Worm (Caenorhabditis elegans) whole organism, L4 larva: ENCODE measurements around the gene dex-1.

ENCODE experiments used
- F26F4.8 ChIP-seq: fragments of 200-800 bp; sonication (Bioruptor generic); conservative IDR thresholded peaks from 2 replicates; pipeline ENCODE4 v1.3.6; 2022; ENCODE audit warnings: missing genetic modification characterization, missing compliant biosample characterization
- F37D6.2 ChIP-seq: sonication (generic microtip); optimal IDR thresholded peaks from 2 replicates; lab custom pipeline; 2016; ENCODE audit warnings: mild to moderate bottlenecking, missing genetic modification characterization, missing compliant biosample characterization
- F49E8.2 ChIP-seq: sonication (generic microtip); optimal IDR thresholded peaks from 2 replicates; lab custom pipeline; 2016; ENCODE audit warnings: missing compliant biosample characterization, mild to moderate bottlenecking, missing genetic modification characterization, borderline replicate concordance
- R02D3.7 ChIP-seq: fragments of 150-350 bp; sonication (generic microtip); optimal IDR thresholded peaks from 3 replicates; lab custom pipeline; 2014; ENCODE audit warnings: missing biosample characterization, missing genetic modification characterization
- T20F7.1 ChIP-seq: fragments of 200-800 bp; sonication (Bioruptor generic); optimal IDR thresholded peaks from 2 replicates; lab custom pipeline; 2018; ENCODE audit warnings: mild to moderate bottlenecking, missing genetic modification characterization, missing compliant biosample characterization
- T26A8.4 ChIP-seq: fragments of 200-800 bp; sonication (Bioruptor generic); IDR thresholded peaks from 2 replicates; pipeline ENCODE4 v1.3.6; 2022; ENCODE audit warnings: missing genetic modification characterization, missing compliant biosample characterization
- Y105C5A.15 ChIP-seq: fragments of 200-800 bp; sonication (Bioruptor generic); IDR thresholded peaks from 2 replicates; pipeline ENCODE4 v1.3.6; 2022; ENCODE audit warnings: missing genetic modification characterization, missing compliant biosample characterization
- Y75B8A.6 ChIP-seq: fragments of 200-800 bp; sonication (Bioruptor generic); IDR thresholded peaks from 2 replicates; pipeline ENCODE4 v1.3.6; 2022; ENCODE audit warnings: missing genetic modification reagents, missing genetic modification characterization, missing compliant biosample characterization
- aha-1 ChIP-seq: fragments of 150-350 bp; peaks from one replicate; lab custom pipeline; 2014; ENCODE audit warnings: missing biosample characterization, missing genetic modification characterization
- aly-2 ChIP-seq: sonication (generic microtip); optimal IDR thresholded peaks from 2 replicates; lab custom pipeline; 2018; ENCODE audit warnings: missing biosample characterization, missing genetic modification characterization
- ama-1 ChIP-seq: fragments of 150-350 bp; optimal IDR thresholded peaks from 2 replicates; lab custom pipeline; 2014; ENCODE audit warnings: inconsistent platforms, mixed read lengths
- arid-1 ChIP-seq: fragments of 200-800 bp; sonication (Bioruptor generic); conservative IDR thresholded peaks from 2 replicates; pipeline ENCODE4 v1.3.6; 2022; ENCODE audit warnings: missing genetic modification reagents, missing genetic modification characterization, missing compliant biosample characterization
- attf-4 ChIP-seq: sonication (generic microtip); optimal IDR thresholded peaks from 3 replicates; lab custom pipeline; 2017; ENCODE audit warnings: missing biosample characterization, missing genetic modification characterization
- ceh-28 ChIP-seq: fragments of 150-350 bp; optimal IDR thresholded peaks from 2 replicates; lab custom pipeline; 2014; ENCODE audit warnings: missing biosample characterization, missing genetic modification reagents, missing genetic modification characterization
- ceh-32 ChIP-seq: sonication (generic microtip); optimal IDR thresholded peaks from 2 replicates; lab custom pipeline; 2016; ENCODE audit warnings: mild to moderate bottlenecking, missing genetic modification characterization, missing compliant biosample characterization; ENCODE audit not compliant: poor library complexity
- ceh-82 ChIP-seq: sonication (generic microtip); optimal IDR thresholded peaks from 2 replicates; lab custom pipeline; 2017; ENCODE audit warnings: missing biosample characterization, missing genetic modification characterization
- ces-1 ChIP-seq: fragments of 150-350 bp; sonication (generic microtip); optimal IDR thresholded peaks from 4 replicates; lab custom pipeline; 2014; ENCODE audit warnings: missing biosample characterization, missing genetic modification reagents, missing genetic modification characterization
- ctbp-1 ChIP-seq: fragments of 200-800 bp; sonication (Bioruptor generic); IDR thresholded peaks from 2 replicates; pipeline ENCODE4 v1.3.6; 2022; ENCODE audit warnings: missing genetic modification reagents, missing genetic modification characterization, missing compliant biosample characterization
- daf-12 ChIP-seq: fragments of 150-350 bp; optimal IDR thresholded peaks from 2 replicates; lab custom pipeline; 2014; ENCODE audit warnings: missing biosample characterization, missing genetic modification reagents, missing genetic modification characterization
- dmd-6 ChIP-seq: fragments of 200-800 bp; sonication (Bioruptor generic); IDR thresholded peaks from 2 replicates; pipeline ENCODE4 v1.3.6; 2022; ENCODE audit warnings: missing genetic modification reagents, missing genetic modification characterization, missing compliant biosample characterization
- dmd-9 ChIP-seq: fragments of 200-800 bp; sonication (Bioruptor generic); IDR thresholded peaks from 2 replicates; pipeline ENCODE4 v1.3.6; 2022; ENCODE audit warnings: missing genetic modification reagents, missing genetic modification characterization, missing compliant biosample characterization
- duxl-1 ChIP-seq: sonication (generic microtip); optimal IDR thresholded peaks from 2 replicates; lab custom pipeline; 2016; ENCODE audit warnings: mild to moderate bottlenecking, missing genetic modification characterization, moderate library complexity, missing compliant biosample characterization; ENCODE audit not compliant: poor library complexity
- dve-1 ChIP-seq: sonication (generic microtip); optimal IDR thresholded peaks from 2 replicates; lab custom pipeline; 2017; ENCODE audit warnings: antibody characterized with exemption, mild to moderate bottlenecking, missing genetic modification characterization, missing compliant biosample characterization; ENCODE audit not compliant: insufficient read depth
- fkh-10 ChIP-seq: fragments of 150-350 bp; optimal IDR thresholded peaks from 2 replicates; lab custom pipeline; 2014; ENCODE audit warnings: missing biosample characterization, missing genetic modification reagents, missing genetic modification characterization
- hlh-11 ChIP-seq: fragments of 200-800 bp; sonication (Bioruptor generic); optimal IDR thresholded peaks from 2 replicates; lab custom pipeline; 2018; ENCODE audit warnings: mild to moderate bottlenecking, missing genetic modification characterization, missing compliant biosample characterization
- lim-7 ChIP-seq: fragments of 200-800 bp; sonication (Bioruptor generic); IDR thresholded peaks from 2 replicates; pipeline ENCODE4 v1.3.6; 2022; ENCODE audit warnings: missing genetic modification characterization, missing compliant biosample characterization
- lin-1 ChIP-seq: fragments of 200-800 bp; sonication (Bioruptor generic); IDR thresholded peaks from 2 replicates; pipeline ENCODE4 v1.3.6; 2022; ENCODE audit warnings: missing genetic modification reagents, missing genetic modification characterization, missing compliant biosample characterization
- lin-13 ChIP-seq: fragments of 150-350 bp; optimal IDR thresholded peaks from 2 replicates; lab custom pipeline; 2014; ENCODE audit warnings: missing biosample characterization, missing genetic modification reagents, missing genetic modification characterization
- lin-15B ChIP-seq: fragments of 150-350 bp; sonication (generic microtip); optimal IDR thresholded peaks from 3 replicates; lab custom pipeline; 2014; ENCODE audit warnings: missing biosample characterization, missing genetic modification characterization
- lin-29 ChIP-seq: fragments of 200-800 bp; sonication (Bioruptor generic); IDR thresholded peaks from 2 replicates; pipeline ENCODE4 v1.3.6; 2022; ENCODE audit warnings: missing genetic modification reagents, missing genetic modification characterization, missing compliant biosample characterization
- lin-39 ChIP-seq: fragments of 150-350 bp; optimal IDR thresholded peaks from 2 replicates; lab custom pipeline; 2014; ENCODE audit warnings: missing biosample characterization, missing genetic modification reagents, missing genetic modification characterization
- madf-9 ChIP-seq: fragments of 200-800 bp; sonication (Bioruptor generic); conservative IDR thresholded peaks from 2 replicates; pipeline ENCODE4 v1.3.6; 2022; ENCODE audit warnings: missing genetic modification reagents, missing genetic modification characterization, missing compliant biosample characterization
- mep-1 ChIP-seq: fragments of 150-350 bp; sonication (generic microtip); optimal IDR thresholded peaks from 3 replicates; lab custom pipeline; 2014; ENCODE audit warnings: missing biosample characterization, missing genetic modification characterization
- mxl-2 ChIP-seq: fragments of 200-800 bp; sonication (Bioruptor generic); conservative IDR thresholded peaks from 2 replicates; pipeline ENCODE4 v1.3.6; 2022; ENCODE audit warnings: missing genetic modification reagents, missing genetic modification characterization, missing compliant biosample characterization
- mxl-3 ChIP-seq: fragments of 200-800 bp; sonication (Bioruptor generic); optimal IDR thresholded peaks from 2 replicates; lab custom pipeline; 2018; ENCODE audit warnings: mild to moderate bottlenecking, missing genetic modification characterization, missing compliant biosample characterization
- nhr-10 ChIP-seq: fragments of 150-350 bp; optimal IDR thresholded peaks from 2 replicates; lab custom pipeline; 2014; ENCODE audit warnings: missing biosample characterization, missing genetic modification characterization
- nhr-237 ChIP-seq: sonication (generic microtip); optimal IDR thresholded peaks from 2 replicates; lab custom pipeline; 2017; ENCODE audit warnings: missing biosample characterization, missing genetic modification characterization
- nhr-28 ChIP-seq: fragments of 150-350 bp; optimal IDR thresholded peaks from 2 replicates; lab custom pipeline; 2014; ENCODE audit warnings: missing biosample characterization, missing genetic modification characterization
- nhr-42 ChIP-seq: fragments of 200-800 bp; sonication (Bioruptor generic); IDR thresholded peaks from 2 replicates; pipeline ENCODE4 v1.3.6; 2022; ENCODE audit warnings: missing genetic modification characterization, missing compliant biosample characterization
- nhr-6 ChIP-seq: fragments of 150-350 bp; optimal IDR thresholded peaks from 2 replicates; lab custom pipeline; 2014; ENCODE audit warnings: missing biosample characterization, missing genetic modification characterization
- pha-4 ChIP-seq, 2 experiments: fragments of 150-350 bp in 1 of 2; fragments of 200-800 bp in 1 of 2; sonication (Bioruptor generic) in 1 of 2; IDR thresholded peaks in 1 of 2; optimal IDR thresholded peaks in 1 of 2; 2 replicates each; pipeline versions ENCODE4 v1.3.6 to Lab custom; 2014 to 2022; ENCODE audit warnings: missing genetic modification characterization in 2 of 2, missing genetic modification reagents in 2 of 2, missing biosample characterization in 1 of 2, missing compliant biosample characterization in 1 of 2
- pqm-1 ChIP-seq: sonication (generic microtip); optimal IDR thresholded peaks from 2 replicates; lab custom pipeline; 2017; ENCODE audit warnings: missing biosample characterization, missing genetic modification characterization
- sdz-12 ChIP-seq: fragments of 200-800 bp; sonication (Bioruptor generic); optimal IDR thresholded peaks from 2 replicates; lab custom pipeline; 2018; ENCODE audit warnings: mild to moderate bottlenecking, missing genetic modification characterization, missing compliant biosample characterization
- skn-1 ChIP-seq: fragments of 150-350 bp; optimal IDR thresholded peaks from 2 replicates; lab custom pipeline; 2014; ENCODE audit warnings: missing biosample characterization, missing genetic modification characterization
- snpc-4 ChIP-seq: fragments of 150-350 bp; optimal IDR thresholded peaks from 2 replicates; lab custom pipeline; 2014; ENCODE audit warnings: missing biosample characterization, missing genetic modification characterization
- spr-1 ChIP-seq: sonication (generic microtip); optimal IDR thresholded peaks from 2 replicates; lab custom pipeline; 2016; ENCODE audit warnings: mild to moderate bottlenecking, missing genetic modification characterization, missing compliant biosample characterization
- spr-3 ChIP-seq: fragments of 200-800 bp; sonication (Bioruptor generic); optimal IDR thresholded peaks from 2 replicates; lab custom pipeline; 2018; ENCODE audit warnings: mild to moderate bottlenecking, missing genetic modification characterization, missing compliant biosample characterization
- tra-1 ChIP-seq: fragments of 200-800 bp; sonication (Bioruptor generic); IDR thresholded peaks from 2 replicates; pipeline ENCODE4 v1.3.6; 2022; ENCODE audit warnings: missing genetic modification reagents, missing genetic modification characterization, missing compliant biosample characterization
- unc-39 ChIP-seq: sonication (generic microtip); optimal IDR thresholded peaks from 2 replicates; lab custom pipeline; 2017; ENCODE audit warnings: missing biosample characterization, missing genetic modification characterization
- vab-7 ChIP-seq: fragments of 200-800 bp; sonication (Bioruptor generic); IDR thresholded peaks from 2 replicates; pipeline ENCODE4 v1.3.6; 2022; ENCODE audit warnings: missing genetic modification reagents, missing genetic modification characterization, missing compliant biosample characterization
- zip-2 ChIP-seq: fragments of 150-350 bp; optimal IDR thresholded peaks from 2 replicates; lab custom pipeline; 2014; ENCODE audit warnings: missing biosample characterization, missing genetic modification characterization

dex-1 gene

ce11 chrIII:5557246-5557819 lies 31.4 kb downstream of the dex-1 start, which contains the start of gene rpc-2 (continued):
- no peak for TF ChIP-seq fkh-10
- no peak for TF ChIP-seq nhr-28 (tag; lab: Kevin White, UChicago)
- no peak for TF ChIP-seq nhr-10 (tag; lab: Kevin White, UChicago)
- no peak for TF ChIP-seq skn-1 (tag; lab: Kevin White, UChicago)
- peak; percentile 66 for TF ChIP-seq aha-1 (tag; lab: Kevin White, UChicago)
- TF ChIP-seq lin-15B (tag; lab: Kevin White, UChicago): no peak
- TF ChIP-seq Y75B8A.6: peak; percentile 16; the same call in 1 of the 2 replicates
- TF ChIP-seq duxl-1: no peak
- TF ChIP-seq nhr-6 (tag; lab: Kevin White, UChicago): no peak
- TF ChIP-seq ceh-32 (tag; lab: Kevin White, UChicago): no peak
- TF ChIP-seq daf-12 (tag; lab: Kevin White, UChicago): no peak
- TF ChIP-seq F26F4.8: no peak
- TF ChIP-seq lim-7 (GFP tag; lab: Robert Waterston, UW): peak; percentile 18; the same call in 1 of the 2 replicates
- no peak for TF ChIP-seq mxl-2
- TF ChIP-seq spr-1: peak; percentile 24
- TF ChIP-seq F49E8.2: no peak
- no peak for TF ChIP-seq ctbp-1 (GFP tag; lab: Robert Waterston, UW)
- no peak for TF ChIP-seq nhr-237
- TF ChIP-seq lin-1 (GFP tag; lab: Robert Waterston, UW): no peak
- TF ChIP-seq lin-39 (tag; lab: Kevin White, UChicago): no peak
- no peak for TF ChIP-seq unc-39 (tag; lab: Kevin White, UChicago)
- TF ChIP-seq T26A8.4 (GFP tag; lab: Robert Waterston, UW): peak; percentile 52; the same call in 1 of the 2 replicates
- TF ChIP-seq dve-1 (tag; lab: Kevin White, UChicago): no peak
- no peak for TF ChIP-seq dmd-9 (GFP tag; lab: Robert Waterston, UW)
- TF ChIP-seq hlh-11 (tag; lab: Kevin White, UChicago): no peak
- TF ChIP-seq spr-3 (GFP tag; lab: Kevin White, UChicago): no peak
- no peak for TF ChIP-seq attf-4 (tag; lab: Kevin White, UChicago)
- no peak for TF ChIP-seq mxl-3 (GFP tag; lab: Kevin White, UChicago)
- TF ChIP-seq arid-1 (GFP tag; lab: Robert Waterston, UW): peak; percentile 69; the same call in 1 of the 2 replicates
- TF ChIP-seq nhr-42 (GFP tag; lab: Robert Waterston, UW): no peak
- no peak for TF ChIP-seq vab-7 (GFP tag; lab: Robert Waterston, UW)
- no peak for TF ChIP-seq R02D3.7 (tag; lab: Kevin White, UChicago)
- peak; percentile 33 for TF ChIP-seq ama-1 (lab: Kevin White, UChicago)
- no peak for TF ChIP-seq pqm-1 (tag; lab: Kevin White, UChicago)
- TF ChIP-seq ceh-28 (tag; lab: Kevin White, UChicago): no peak
- no peak for TF ChIP-seq Y105C5A.15 (GFP tag; lab: Robert Waterston, UW)
- no peak for TF ChIP-seq ces-1 (GFP tag; lab: Kevin White, UChicago)
- TF ChIP-seq pha-4 (GFP tag; IDR thresholded peaks at IDR 0.05; lab: Robert Waterston, UW): peak; percentile 47; the same call in 1 of the 2 replicates
- TF ChIP-seq pha-4 (tag; optimal IDR thresholded peaks at IDR 0.05; lab: Kevin White, UChicago): no peak
- no peak for TF ChIP-seq aly-2 (tag; lab: Kevin White, UChicago)
- TF ChIP-seq madf-9 (GFP tag; lab: Robert Waterston, UW): no peak
- TF ChIP-seq snpc-4 (tag; lab: Kevin White, UChicago): no peak
- no peak for TF ChIP-seq lin-13 (GFP tag; lab: Kevin White, UChicago)
- peak; percentile 23; the same call in 1 of the 2 replicates for TF ChIP-seq tra-1 (GFP tag; lab: Robert Waterston, UW)
- no peak for TF ChIP-seq zip-2
- no peak for TF ChIP-seq T20F7.1 (GFP tag; lab: Kevin White, UChicago)
- no peak for TF ChIP-seq lin-29 (GFP tag; lab: Robert Waterston, UW)
- TF ChIP-seq ceh-82 (tag; lab: Kevin White, UChicago): no peak
- TF ChIP-seq mep-1 (tag; lab: Kevin White, UChicago): no peak
- no peak for TF ChIP-seq dmd-6 (GFP tag; lab: Robert Waterston, UW)
- TF ChIP-seq F37D6.2 (tag; lab: Kevin White, UChicago): no peak
- TF ChIP-seq sdz-12: no peak
- TF ChIP-seq, all 104 proteins: peak for 16
